Worm (Caenorhabditis elegans): ENCODE results near the gene rev-1.

The rev-1 gene

ce11 chrII:7892761-7893272 lies 7.6 kb upstream of the rev-1 start, which contains the start of gene ptc-1:
ptc-1 (plus strand) TSS chrII:7893222.
- no peak for TF ChIP-seq Y55F3AM.14 (GFP tag; optimal IDR thresholded peaks at IDR 0.05)

- TF ChIP-seq alr-1 (tag; optimal IDR thresholded peaks at IDR 0.05): no peak
- peak; percentile 13 for TF ChIP-seq sma-9 (GFP tag; optimal IDR thresholded peaks at IDR 0.05)
- no peak for TF ChIP-seq sma-9 (tag; optimal IDR thresholded peaks at IDR 0.05)
Observed at ce11 chrII:7893648-7894047, 6.8 kb upstream of the rev-1 start.

ce11 chrII:7895190-7895589 lies 5.2 kb upstream of the rev-1 start:
- TF ChIP-seq nhr-129 (tag; optimal IDR thresholded peaks at IDR 0.05) (peak; percentile 49), lsy-2 (tag; optimal IDR thresholded peaks at IDR 0.05) (peak in 1 of 2 experiments; percentile 24), C34F6.9 (tag; optimal IDR thresholded peaks at IDR 0.05) (peak; percentile 28), Y55F3AM.14 (GFP tag; optimal IDR thresholded peaks at IDR 0.05) (no peak), ZK546.5 (tag; optimal IDR thresholded peaks at IDR 0.05) (no peak)

DNA sequence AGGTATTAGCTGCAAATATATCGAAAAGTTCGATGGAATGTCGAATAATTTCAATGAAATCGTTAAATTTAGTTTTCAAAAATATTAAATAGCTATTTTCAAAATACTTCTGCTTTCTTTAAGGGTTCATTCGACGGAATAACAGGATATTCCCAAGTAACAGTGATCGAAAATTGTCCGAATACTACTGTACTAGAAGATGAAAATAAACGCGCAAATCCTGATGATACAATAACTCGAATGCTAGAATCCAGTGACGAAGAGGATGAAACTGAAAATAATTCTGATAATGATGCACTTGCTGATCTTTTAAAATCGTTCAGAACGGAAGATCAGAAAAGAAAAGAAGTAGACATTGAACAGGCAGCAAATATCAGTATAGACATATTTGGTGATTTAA lies 340 bp downstream of the rev-1 start:
- TF ChIP-seq lin-39 (tag; optimal IDR thresholded peaks at IDR 0.05) (no peak), egl-27 (tag; optimal IDR thresholded peaks at IDR 0.05) (no peak), dmd-4 (tag; optimal IDR thresholded peaks at IDR 0.05) (no peak), R02D3.7 (tag; optimal IDR thresholded peaks at IDR 0.05) (no peak), ztf-4 (tag; optimal IDR thresholded peaks at IDR 0.05) (no peak), unc-62 (GFP tag; optimal IDR thresholded peaks at IDR 0.05) (no peak), elt-1 (tag; optimal IDR thresholded peaks at IDR 0.05) (no peak), sma-3 (GFP tag; optimal IDR thresholded peaks at IDR 0.05) (no peak), nhr-21 (tag; optimal IDR thresholded peaks at IDR 0.05) (no peak), peb-1 (tag; optimal IDR thresholded peaks at IDR 0.05) (no peak), mbf-1 (tag; optimal IDR thresholded peaks at IDR 0.05) (no peak), elt-3 (tag; optimal IDR thresholded peaks at IDR 0.05) (no peak), lin-11 (tag; optimal IDR thresholded peaks at IDR 0.05) (no peak), sma-9 (GFP tag; optimal IDR thresholded peaks at IDR 0.05) (no peak), sma-9 (tag; optimal IDR thresholded peaks at IDR 0.05) (no peak), ama-1 (optimal IDR thresholded peaks at IDR 0.05) (no peak)

ce11 chrII:7901990-7902389 lies 1.6 kb downstream of the rev-1 start:
- TF ChIP-seq elt-3 (tag; optimal IDR thresholded peaks at IDR 0.05) (no peak), fos-1 (tag; optimal IDR thresholded peaks at IDR 0.05) (no peak), unc-39 (tag; optimal IDR thresholded peaks at IDR 0.05) (no peak), nhr-11 (tag; optimal IDR thresholded peaks at IDR 0.05) (no peak), ceh-82 (tag; optimal IDR thresholded peaks at IDR 0.05) (no peak), lin-11 (tag; optimal IDR thresholded peaks at IDR 0.05) (no peak)

DNA sequence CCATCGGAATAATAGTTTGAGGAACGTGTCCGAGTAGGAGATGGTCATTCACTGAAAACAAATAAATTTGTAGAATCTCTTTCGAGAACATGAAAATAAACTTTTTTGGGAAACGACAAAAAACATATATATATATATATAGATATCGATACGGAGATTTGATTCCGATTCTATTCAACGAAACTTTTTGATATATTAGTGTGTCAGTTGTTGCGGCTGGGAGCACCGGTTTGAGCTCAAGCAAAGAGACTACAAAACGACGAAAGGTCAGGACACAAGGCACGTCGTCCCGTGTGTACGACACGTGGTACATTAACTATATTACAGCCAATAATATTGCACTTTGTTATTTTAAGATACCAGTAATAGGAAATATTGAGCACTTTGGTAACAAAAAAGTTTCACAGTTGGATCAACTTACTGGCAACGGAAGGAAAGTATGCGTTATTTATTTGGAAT lies 7.1 kb downstream of the rev-1 start, which contains the start of gene best-23:
Gene best-23 (minus strand): TSS at position 51 of the 459 bp plus-strand sequence.
- TF ChIP-seq alr-1 (tag; optimal IDR thresholded peaks at IDR 0.05) (no peak), sma-3 (GFP tag; optimal IDR thresholded peaks at IDR 0.05) (no peak), sem-4 (tag; optimal IDR thresholded peaks at IDR 0.05) (peak; percentile 3), ZK546.5 (tag; optimal IDR thresholded peaks at IDR 0.05) (no peak), nhr-12 (tag; optimal IDR thresholded peaks at IDR 0.05) (no peak), lsy-2 (tag; optimal IDR thresholded peaks at IDR 0.05) (peak in 1 of 2 experiments; percentile 28), C34F6.9 (tag; optimal IDR thresholded peaks at IDR 0.05) (peak; percentile 28), crh-2 (tag; optimal IDR thresholded peaks at IDR 0.05) (no peak), nhr-77 (tag; optimal IDR thresholded peaks at IDR 0.05) (no peak), sma-9 (GFP tag; optimal IDR thresholded peaks at IDR 0.05) (peak; percentile 29), sma-9 (tag; optimal IDR thresholded peaks at IDR 0.05) (no peak), lin-13 (GFP tag; optimal IDR thresholded peaks at IDR 0.05) (no peak)

- no peak for TF ChIP-seq mab-5 (tag; optimal IDR thresholded peaks at IDR 0.05)
- TF ChIP-seq F13H6.1 (tag; optimal IDR thresholded peaks at IDR 0.05): no peak
- no peak for TF ChIP-seq nhr-25 (tag; optimal IDR thresholded peaks at IDR 0.05)
- TF ChIP-seq ZK546.5 (tag; optimal IDR thresholded peaks at IDR 0.05): no peak
- no peak for TF ChIP-seq unc-62 (GFP tag; optimal IDR thresholded peaks at IDR 0.05)
- TF ChIP-seq lin-11 (tag; optimal IDR thresholded peaks at IDR 0.05): no peak
- no peak for TF ChIP-seq skn-1 (tag; optimal IDR thresholded peaks at IDR 0.05)
- no peak for TF ChIP-seq ceh-82 (tag; optimal IDR thresholded peaks at IDR 0.05)
- no peak for TF ChIP-seq ztf-4 (tag; optimal IDR thresholded peaks at IDR 0.05)
- TF ChIP-seq R02D3.7 (tag; optimal IDR thresholded peaks at IDR 0.05): no peak
- no peak for TF ChIP-seq aly-2 (tag; optimal IDR thresholded peaks at IDR 0.05)
- no peak for TF ChIP-seq peb-1 (tag; optimal IDR thresholded peaks at IDR 0.05)
- no peak for TF ChIP-seq unc-55 (GFP tag; optimal IDR thresholded peaks at IDR 0.05)
- TF ChIP-seq C34F6.9 (tag; optimal IDR thresholded peaks at IDR 0.05): no peak
- no peak for TF ChIP-seq mdl-1 (tag; optimal IDR thresholded peaks at IDR 0.05)
Observed at ce11 chrII:7911015-7911414, 10.6 kb downstream of the rev-1 start, which contains the start of gene ZK675.4. ZK675.4 (plus strand) TSS chrII:7911315.

All from whole organism, L2 larva.